Fruit fly (Drosophila melanogaster) whole organism, adult: Measurements from ENCODE around the gene fru.

Experiments used
- CG12768 ChIP-seq: fragments of 200-800 bp; sonication (Bioruptor generic); optimal IDR thresholded peaks from 2 replicates; lab custom pipeline; 2017; ENCODE audit warnings: missing biosample characterization, missing genetic modification characterization, mild to moderate bottlenecking, moderate library complexity, missing genetic modification reagents
- CG14711 ChIP-seq: fragments of 200-800 bp; sonication (Bioruptor generic); optimal IDR thresholded peaks from 2 replicates; lab custom pipeline; 2018; ENCODE audit warnings: missing biosample characterization, mild to moderate bottlenecking, missing genetic modification characterization, moderate library complexity
- CG1620 ChIP-seq: fragments of 200-800 bp; sonication (Bioruptor generic); optimal IDR thresholded peaks from 2 replicates; lab custom pipeline; 2016; ENCODE audit warnings: missing biosample characterization, missing genetic modification characterization
- CG33017 ChIP-seq: fragments of 200-800 bp; sonication (Bioruptor generic); optimal IDR thresholded peaks from 2 replicates; lab custom pipeline; 2018; ENCODE audit warnings: missing biosample characterization, mild to moderate bottlenecking, missing genetic modification characterization, moderate library complexity
- CG7101 ChIP-seq: fragments of 200-800 bp; sonication (Bioruptor generic); optimal IDR thresholded peaks from 2 replicates; lab custom pipeline; 2018; ENCODE audit warnings: missing biosample characterization, mild to moderate bottlenecking, missing genetic modification characterization, moderate library complexity
- Hr96 ChIP-seq: fragments of 200-800 bp; sonication (Bioruptor generic); optimal IDR thresholded peaks from 2 replicates; lab custom pipeline; 2016; ENCODE audit warnings: missing biosample characterization, missing genetic modification characterization
- Mnt ChIP-seq: fragments of 200-800 bp; sonication (Bioruptor generic); optimal IDR thresholded peaks from 2 replicates; lab custom pipeline; 2016; ENCODE audit warnings: missing biosample characterization, mild to moderate bottlenecking, missing genetic modification characterization
- bab1 ChIP-seq: fragments of 200-800 bp; sonication (Bioruptor generic); optimal IDR thresholded peaks from 3 replicates; lab custom pipeline; 2019; ENCODE audit warnings: missing biosample characterization, mild to moderate bottlenecking, missing genetic modification characterization, moderate library complexity
- cic ChIP-seq: fragments of 200-800 bp; sonication (Bioruptor generic); optimal IDR thresholded peaks from 2 replicates; lab custom pipeline; 2017; ENCODE audit warnings: missing biosample characterization, mild to moderate bottlenecking, missing genetic modification characterization, moderate library complexity
- cnc ChIP-seq, 2 experiments: fragments of >200 bp; optimal IDR thresholded peaks; 2 replicates each; lab custom pipeline; 2017
- kay ChIP-seq: fragments of 200-800 bp; sonication (Bioruptor generic); peaks from one replicate; lab custom pipeline; 2016; ENCODE audit warnings: missing biosample characterization, missing genetic modification characterization, borderline replicate concordance
- pad ChIP-seq: fragments of 200-800 bp; sonication (Bioruptor generic); optimal IDR thresholded peaks from 3 replicates; lab custom pipeline; 2017; ENCODE audit warnings: missing biosample characterization, missing genetic modification characterization, mild to moderate bottlenecking, moderate library complexity, missing genetic modification reagents
- tj ChIP-seq: fragments of 200-800 bp; sonication (Bioruptor generic); optimal IDR thresholded peaks from 3 replicates; lab custom pipeline; 2017; ENCODE audit warnings: missing biosample characterization, mild to moderate bottlenecking, missing genetic modification characterization, moderate library complexity
- toe ChIP-seq: fragments of 200-800 bp; sonication (Bioruptor generic); optimal IDR thresholded peaks from 2 replicates; lab custom pipeline; 2016; ENCODE audit warnings: missing biosample characterization, missing genetic modification characterization

DNA sequence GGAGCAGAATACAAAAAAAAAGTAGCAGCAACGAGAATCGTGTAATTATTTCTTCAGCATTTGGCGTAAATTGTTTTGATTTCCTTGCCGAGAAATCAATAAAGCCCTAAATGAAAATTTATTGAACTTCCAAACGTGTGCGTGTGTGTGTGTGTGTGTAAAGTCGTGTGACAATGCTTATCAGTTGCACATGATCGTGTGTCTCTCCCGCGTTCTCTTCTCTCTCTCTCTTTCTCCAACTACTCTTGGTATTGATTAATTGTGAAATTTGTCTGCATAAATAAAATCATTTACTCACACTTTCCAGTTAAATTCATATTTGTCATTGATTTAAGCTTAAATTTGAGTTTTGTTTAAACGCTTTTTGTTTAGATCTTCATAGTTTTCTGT is 39.2 kb upstream of the fru start:
- no peak for TF ChIP-seq cic (GFP tag; lab: Kevin White, UChicago)
- TF ChIP-seq CG14711 (tag; lab: Kevin White, UChicago): no peak
- no peak for TF ChIP-seq CG12768
- TF ChIP-seq Mnt: no peak
- no peak for TF ChIP-seq bab1 (GFP tag; lab: Kevin White, UChicago)
- TF ChIP-seq pad: no peak
- no peak for TF ChIP-seq CG33017
- TF ChIP-seq CG7101 (tag; lab: Kevin White, UChicago): no peak
- TF ChIP-seq kay (GFP tag; lab: Kevin White, UChicago): no peak
- TF ChIP-seq CG1620: no peak
- no peak for TF ChIP-seq cnc (optimal IDR thresholded peaks at IDR 0.05; lab: Kevin White, UChicago)
- no peak for TF ChIP-seq tj
- no peak for TF ChIP-seq Hr96 (GFP tag; lab: Kevin White, UChicago)
- TF ChIP-seq toe (GFP tag; lab: Kevin White, UChicago): no peak
